Fruit fly (Drosophila melanogaster) whole organism, pupa: ENCODE measurements around the gene CG32022.
A peak's percentile ranks its signal among the peaks of the same experiment; 100 is the strongest.

Experiments used
- CG10348 ChIP-seq: fragments of 200-800 bp; sonication (Bioruptor generic); IDR thresholded peaks from 2 replicates; pipeline ENCODE4 v1.3.6; 2022; ENCODE audit warnings: missing biosample characterization, missing genetic modification characterization
- CG12605 ChIP-seq: fragments of 200-800 bp; sonication (Bioruptor generic); IDR thresholded peaks from 2 replicates; pipeline ENCODE4 v1.3.6; 2022; ENCODE audit warnings: missing biosample characterization, missing genetic modification characterization
- CG13204 ChIP-seq: fragments of 200-800 bp; sonication (Bioruptor generic); optimal IDR thresholded peaks from 2 replicates; lab custom pipeline; 2018; ENCODE audit warnings: missing biosample characterization, mild to moderate bottlenecking, missing genetic modification characterization, moderate library complexity
- CG14655 ChIP-seq: fragments of 200-800 bp; sonication (Bioruptor generic); optimal IDR thresholded peaks from 3 replicates; lab custom pipeline; 2017; ENCODE audit warnings: mild to moderate bottlenecking, missing biosample characterization, missing genetic modification reagents, missing genetic modification characterization
- CG15710 ChIP-seq: fragments of 200-800 bp; sonication (Bioruptor generic); optimal IDR thresholded peaks from 2 replicates; lab custom pipeline; 2018; ENCODE audit warnings: missing biosample characterization, mild to moderate bottlenecking, missing genetic modification characterization, moderate library complexity
- CG17806 ChIP-seq: fragments of 200-800 bp; sonication (Bioruptor generic); optimal IDR thresholded peaks from 2 replicates; lab custom pipeline; 2018; ENCODE audit warnings: missing biosample characterization, mild to moderate bottlenecking, missing genetic modification characterization, moderate library complexity
- CG32121 ChIP-seq: fragments of 200-800 bp; sonication (Bioruptor generic); IDR thresholded peaks from 2 replicates; pipeline ENCODE4 v1.3.6; 2022; ENCODE audit warnings: missing biosample characterization, missing genetic modification characterization
- CG34367 ChIP-seq: fragments of 200-800 bp; sonication (Bioruptor generic); optimal IDR thresholded peaks from 2 replicates; lab custom pipeline; 2018; ENCODE audit warnings: missing biosample characterization, mild to moderate bottlenecking, missing genetic modification characterization
- CG4496 ChIP-seq: fragments of 200-800 bp; sonication (Bioruptor generic); IDR thresholded peaks from 3 replicates; pipeline ENCODE4 v1.3.6; 2022; ENCODE audit warnings: missing biosample characterization, missing genetic modification characterization
- CG8159 ChIP-seq: fragments of 200-800 bp; sonication (Bioruptor generic); optimal IDR thresholded peaks from 3 replicates; lab custom pipeline; 2018; ENCODE audit warnings: missing biosample characterization, mild to moderate bottlenecking, missing genetic modification characterization, moderate library complexity
- CG8301 ChIP-seq: fragments of 200-800 bp; sonication (Bioruptor generic); optimal IDR thresholded peaks from 2 replicates; lab custom pipeline; 2018; ENCODE audit warnings: missing biosample characterization, mild to moderate bottlenecking, missing genetic modification characterization
- CG9948 ChIP-seq: fragments of 200-800 bp; sonication (Bioruptor generic); optimal IDR thresholded peaks from 2 replicates; lab custom pipeline; 2018; ENCODE audit warnings: missing biosample characterization, mild to moderate bottlenecking, missing genetic modification characterization, moderate library complexity
- D1 ChIP-seq: fragments of 200-800 bp; sonication (Bioruptor generic); optimal IDR thresholded peaks from 2 replicates; lab custom pipeline; 2018; ENCODE audit warnings: missing biosample characterization, mild to moderate bottlenecking, missing genetic modification characterization, moderate library complexity
- EcR ChIP-seq: fragments of 200-800 bp; sonication (Bioruptor generic); optimal IDR thresholded peaks from 3 replicates; lab custom pipeline; 2019; ENCODE audit warnings: missing biosample characterization, missing genetic modification characterization, mild to moderate bottlenecking, moderate library complexity, missing genetic modification reagents
- Ets98B ChIP-seq: fragments of 200-800 bp; sonication (Bioruptor generic); IDR thresholded peaks from 2 replicates; pipeline ENCODE4 v1.3.6; 2022; ENCODE audit warnings: missing biosample characterization, missing genetic modification characterization
- Pif1A ChIP-seq: fragments of 200-800 bp; sonication (Bioruptor generic); optimal IDR thresholded peaks from 3 replicates; lab custom pipeline; 2016; ENCODE audit warnings: missing biosample characterization, missing genetic modification characterization
- Pif1B ChIP-seq: fragments of 200-800 bp; sonication (Bioruptor generic); optimal IDR thresholded peaks from 3 replicates; lab custom pipeline; 2016; ENCODE audit warnings: missing biosample characterization, missing genetic modification characterization
- Snoo ChIP-seq: fragments of 200-800 bp; sonication (Bioruptor generic); optimal IDR thresholded peaks from 3 replicates; lab custom pipeline; 2017; ENCODE audit warnings: missing biosample characterization, mild to moderate bottlenecking, missing genetic modification characterization, inconsistent platforms
- fd96Ca ChIP-seq: fragments of 200-800 bp; sonication (Bioruptor generic); IDR thresholded peaks from 3 replicates; pipeline ENCODE4 v1.3.6; 2022; ENCODE audit warnings: missing biosample characterization, missing genetic modification characterization
- gl ChIP-seq: fragments of 200-800 bp; sonication (Bioruptor generic); optimal IDR thresholded peaks from 2 replicates; lab custom pipeline; 2018; ENCODE audit warnings: missing biosample characterization, mild to moderate bottlenecking, missing genetic modification characterization
- rn ChIP-seq: fragments of 200-800 bp; sonication (Bioruptor generic); IDR thresholded peaks from 2 replicates; pipeline ENCODE4 v1.3.6; 2022; ENCODE audit warnings: missing biosample characterization, missing genetic modification characterization

The CG32022 gene

dm6 chr3L:8721145-8721544 is at the start of gene CG32022, which contains the start of gene CG6511:
TSS of gene CG32022 (minus strand) at chr3L:8721272.
TSS of gene CG6511 (plus strand) at chr3L:8721324.
- TF ChIP-seq CG32121 (GFP tag; lab: Robert Waterston, UW) (peak; percentile 97), CG9948 (tag; lab: Kevin White, UChicago) (peak; percentile 98), CG14655 (GFP tag; lab: Kevin White, UChicago) (peak; percentile 98), CG12605 (GFP tag; lab: Robert Waterston, UW) (peak; percentile 91), CG17806 (tag; lab: Kevin White, UChicago) (peak; percentile 96), CG8301 (tag; lab: Kevin White, UChicago) (peak; percentile 98), gl (tag; lab: Kevin White, UChicago) (peak; percentile 92), Pif1B (GFP tag; lab: Kevin White, UChicago) (peak; percentile 89), CG8159 (tag; lab: Kevin White, UChicago) (peak; percentile 98), EcR (GFP tag; lab: Kevin White, UChicago) (no peak), CG4496 (peak; percentile 97), CG34367 (tag; lab: Kevin White, UChicago) (peak; percentile 96), CG15710 (peak; percentile 98), fd96Ca (GFP tag; lab: Robert Waterston, UW) (peak; percentile 96), Ets98B (GFP tag; lab: Robert Waterston, UW) (peak; percentile 93), rn (GFP tag; lab: Robert Waterston, UW) (peak; percentile 97), Snoo (tag; lab: Kevin White, UChicago) (peak; percentile 98), D1 (tag; lab: Kevin White, UChicago) (no peak), CG10348 (peak; percentile 97), Pif1A (GFP tag; lab: Kevin White, UChicago) (peak; percentile 97), CG13204 (peak; percentile 87)

- no peak for TF ChIP-seq Ets98B (GFP tag; lab: Robert Waterston, UW)
- 0 out of 3 replicates have a peak, but pooled peaks have one; percentile 17 for TF ChIP-seq fd96Ca (GFP tag; lab: Robert Waterston, UW)
- TF ChIP-seq, all 21 proteins: peak for 1
These were observed 49.7 kb upstream of the CG32022 start for dm6 chr3L:8770616-8771229.

- TF ChIP-seq EcR (GFP tag; lab: Kevin White, UChicago) (no peak), Pif1B (GFP tag; lab: Kevin White, UChicago) (peak; percentile 70), CG17806 (tag; lab: Kevin White, UChicago) (peak; percentile 68), CG34367 (tag; lab: Kevin White, UChicago) (peak; percentile 64), gl (tag; lab: Kevin White, UChicago) (peak; percentile 42), CG15710 (peak; percentile 71), CG12605 (GFP tag; lab: Robert Waterston, UW) (no peak), Pif1A (GFP tag; lab: Kevin White, UChicago) (peak; percentile 56), fd96Ca (GFP tag; lab: Robert Waterston, UW) (peak; percentile 42; the same call in 1 of the 3 replicates), CG8159 (tag; lab: Kevin White, UChicago) (peak; percentile 75), CG8301 (tag; lab: Kevin White, UChicago) (peak; percentile 70), CG4496 (peak; percentile 67), CG13204 (peak; percentile 22), CG14655 (GFP tag; lab: Kevin White, UChicago) (peak; percentile 81), CG9948 (tag; lab: Kevin White, UChicago) (peak; percentile 71), D1 (tag; lab: Kevin White, UChicago) (peak; percentile 16), rn (GFP tag; lab: Robert Waterston, UW) (0 out of 2 replicates have a peak, but pooled peaks have one; percentile 15), Snoo (tag; lab: Kevin White, UChicago) (peak; percentile 43), Ets98B (GFP tag; lab: Robert Waterston, UW) (peak; percentile 45), CG32121 (GFP tag; lab: Robert Waterston, UW) (peak; percentile 53; the same call in 1 of the 2 replicates), CG10348 (no peak)
These were observed 46.8 kb upstream of the CG32022 start for dm6 chr3L:8767876-8768275.

dm6 chr3L:8765969-8766538 is 45.0 kb upstream of the CG32022 start:
- TF ChIP-seq CG9948 (tag; lab: Kevin White, UChicago) (peak; percentile 98), CG32121 (GFP tag; lab: Robert Waterston, UW) (peak; percentile 92), CG15710 (peak; percentile 95), Ets98B (GFP tag; lab: Robert Waterston, UW) (peak; percentile 92), CG12605 (GFP tag; lab: Robert Waterston, UW) (peak; percentile 69), EcR (GFP tag; lab: Kevin White, UChicago) (peak; percentile 48), CG10348 (peak; percentile 95), CG34367 (tag; lab: Kevin White, UChicago) (peak; percentile 97), CG8301 (tag; lab: Kevin White, UChicago) (peak; percentile 91), CG8159 (tag; lab: Kevin White, UChicago) (peak; percentile 98), Pif1B (GFP tag; lab: Kevin White, UChicago) (peak; percentile 89), CG14655 (GFP tag; lab: Kevin White, UChicago) (peak; percentile 99), CG4496 (peak; percentile 97), gl (tag; lab: Kevin White, UChicago) (peak; percentile 84), CG13204 (peak; percentile 94), rn (GFP tag; lab: Robert Waterston, UW) (peak; percentile 95), D1 (tag; lab: Kevin White, UChicago) (peak; percentile 63), Pif1A (GFP tag; lab: Kevin White, UChicago) (peak; percentile 94), Snoo (tag; lab: Kevin White, UChicago) (peak; percentile 94), CG17806 (tag; lab: Kevin White, UChicago) (peak; percentile 90), fd96Ca (GFP tag; lab: Robert Waterston, UW) (peak; percentile 98)
- TF ChIP-seq, all 21 proteins: peak for 21
